Worm (Caenorhabditis elegans) whole organism, midembryonic: ENCODE results near the gene got-2.2.

Source experiments
- T22C8.4 ChIP-seq: fragments of 200-800 bp; sonication (Bioruptor generic); IDR thresholded peaks from 2 replicates; pipeline ENCODE4 v1.3.6; 2022; ENCODE audit warnings: missing genetic modification characterization, missing compliant biosample characterization
- cog-1 ChIP-seq: sonication (generic microtip); optimal IDR thresholded peaks from 2 replicates; lab custom pipeline; 2016; ENCODE audit warnings: missing genetic modification characterization, missing compliant biosample characterization
- flt-1 ChIP-seq: fragments of 200-800 bp; sonication (Bioruptor generic); IDR thresholded peaks from 2 replicates; pipeline ENCODE4 v1.3.6; 2022; ENCODE audit warnings: missing genetic modification characterization, missing compliant biosample characterization
- klf-2 ChIP-seq: fragments of 200-800 bp; sonication (Bioruptor generic); conservative IDR thresholded peaks from 2 replicates; pipeline ENCODE4 v1.3.6; 2022; ENCODE audit warnings: missing genetic modification reagents, missing genetic modification characterization, missing compliant biosample characterization
- med-1 ChIP-seq: sonication (generic microtip); optimal IDR thresholded peaks from 2 replicates; lab custom pipeline; 2017; ENCODE audit warnings: missing genetic modification characterization, mild to moderate bottlenecking, missing compliant biosample characterization, antibody characterized with exemption, missing genetic modification reagents; ENCODE audit not compliant: insufficient read depth
- ref-1 ChIP-seq: fragments of 200-800 bp; sonication (Bioruptor generic); conservative IDR thresholded peaks from 2 replicates; pipeline ENCODE4 v1.3.6; 2022; ENCODE audit warnings: missing genetic modification reagents, missing genetic modification characterization, missing compliant biosample characterization
- tab-1 ChIP-seq: fragments of 200-800 bp; sonication (Bioruptor generic); IDR thresholded peaks from 2 replicates; pipeline ENCODE4 v1.3.6; 2022; ENCODE audit warnings: missing genetic modification characterization, missing compliant biosample characterization
- ztf-23 ChIP-seq: fragments of 200-800 bp; sonication (Bioruptor generic); IDR thresholded peaks from 2 replicates; pipeline ENCODE4 v1.3.6; 2022; ENCODE audit warnings: missing genetic modification reagents, missing genetic modification characterization, missing compliant biosample characterization
- ztf-29 ChIP-seq: fragments of 200-800 bp; sonication (Bioruptor generic); IDR thresholded peaks from 2 replicates; pipeline ENCODE4 v1.3.6; 2022; ENCODE audit warnings: missing genetic modification reagents, missing genetic modification characterization, missing compliant biosample characterization

The got-2.2 gene

ce11 chrX:6235443-6235842, 5.3 kb upstream of the got-2.2 start, which contains the start of gene hsp-43:
Gene hsp-43, minus strand, starts transcription at chrX:6235543.
- no peak for TF ChIP-seq med-1 (GFP tag; lab: Kevin White, UChicago)
- TF ChIP-seq ztf-29: no peak
- TF ChIP-seq ref-1 (GFP tag; lab: Robert Waterston, UW): no peak
- TF ChIP-seq klf-2: no peak
- no peak for TF ChIP-seq T22C8.4 (GFP tag; lab: Robert Waterston, UW)
- TF ChIP-seq cog-1 (tag; lab: Kevin White, UChicago): no peak
- TF ChIP-seq flt-1: no peak
- TF ChIP-seq ztf-23: no peak
- no peak for TF ChIP-seq tab-1 (GFP tag; lab: Robert Waterston, UW)

- no peak for TF ChIP-seq ztf-29
- TF ChIP-seq tab-1 (GFP tag; lab: Robert Waterston, UW): no peak
- no peak for TF ChIP-seq med-1 (GFP tag; lab: Kevin White, UChicago)
- TF ChIP-seq cog-1 (tag; lab: Kevin White, UChicago): no peak
- no peak for TF ChIP-seq ref-1 (GFP tag; lab: Robert Waterston, UW)
- TF ChIP-seq ztf-23: no peak
- no peak for TF ChIP-seq T22C8.4 (GFP tag; lab: Robert Waterston, UW)
- TF ChIP-seq klf-2: no peak
- TF ChIP-seq flt-1: no peak
Observed at ce11 chrX:6238973-6239372, 1.8 kb upstream of the got-2.2 start, which contains the start of gene rml-3. Gene rml-3, minus strand, starts transcription at chrX:6239065.

- TF ChIP-seq ztf-23 (no peak), klf-2 (no peak), flt-1 (no peak), cog-1 (tag; lab: Kevin White, UChicago) (no peak), ztf-29 (no peak), ref-1 (GFP tag; lab: Robert Waterston, UW) (no peak), T22C8.4 (GFP tag; lab: Robert Waterston, UW) (no peak)
Observed at ce11 chrX:6239927-6240639, 700 bp upstream of the got-2.2 start.

ce11 chrX:6245499-6245898, 4.7 kb downstream of the got-2.2 start:
- TF ChIP-seq flt-1: no peak
- no peak for TF ChIP-seq tab-1 (GFP tag; lab: Robert Waterston, UW)
- TF ChIP-seq klf-2: no peak
- no peak for TF ChIP-seq med-1 (GFP tag; lab: Kevin White, UChicago)
- no peak for TF ChIP-seq ztf-29
- TF ChIP-seq ztf-23: no peak
- no peak for TF ChIP-seq T22C8.4 (GFP tag; lab: Robert Waterston, UW)
- no peak for TF ChIP-seq ref-1 (GFP tag; lab: Robert Waterston, UW)
- TF ChIP-seq cog-1 (tag; lab: Kevin White, UChicago): no peak

ce11 chrX:6247013-6247412, 6.2 kb downstream of the got-2.2 start:
- TF ChIP-seq ref-1 (GFP tag; lab: Robert Waterston, UW) (no peak), T22C8.4 (GFP tag; lab: Robert Waterston, UW) (no peak), cog-1 (tag; lab: Kevin White, UChicago) (no peak), tab-1 (GFP tag; lab: Robert Waterston, UW) (no peak), ztf-29 (no peak), flt-1 (no peak), ztf-23 (no peak), klf-2 (no peak), med-1 (GFP tag; lab: Kevin White, UChicago) (no peak)

- no peak for TF ChIP-seq ref-1 (GFP tag; lab: Robert Waterston, UW)
Observed at ce11 chrX:6247869-6248268, 7.1 kb downstream of the got-2.2 start.

- TF ChIP-seq ztf-23 (no peak), med-1 (GFP tag; lab: Kevin White, UChicago) (no peak), klf-2 (no peak), T22C8.4 (GFP tag; lab: Robert Waterston, UW) (no peak), ztf-29 (no peak), flt-1 (no peak), cog-1 (tag; lab: Kevin White, UChicago) (no peak), tab-1 (GFP tag; lab: Robert Waterston, UW) (no peak), ref-1 (GFP tag; lab: Robert Waterston, UW) (no peak)
Observed at ce11 chrX:6248778-6249658, 8.2 kb downstream of the got-2.2 start.

ce11 chrX:6250272-6250752, 9.5 kb downstream of the got-2.2 start:
- TF ChIP-seq klf-2 (no peak), med-1 (GFP tag; lab: Kevin White, UChicago) (no peak), T22C8.4 (GFP tag; lab: Robert Waterston, UW) (no peak), ztf-23 (no peak)

ce11 chrX:6250866-6251265, 10.1 kb downstream of the got-2.2 start:
- no peak for TF ChIP-seq tab-1 (GFP tag; lab: Robert Waterston, UW)
- no peak for TF ChIP-seq cog-1 (tag; lab: Kevin White, UChicago)
- TF ChIP-seq ztf-23: no peak
- no peak for TF ChIP-seq klf-2
- TF ChIP-seq T22C8.4 (GFP tag; lab: Robert Waterston, UW): no peak
- TF ChIP-seq med-1 (GFP tag; lab: Kevin White, UChicago): no peak
- TF ChIP-seq flt-1: no peak
- no peak for TF ChIP-seq ref-1 (GFP tag; lab: Robert Waterston, UW)
- TF ChIP-seq ztf-29: no peak
